Fruit fly (Drosophila melanogaster) whole organism, embryonic: ENCODE results near the gene Rrp46.
A peak's percentile ranks its signal among the peaks of the same experiment; 100 is the strongest.

Experiments
- CG10147 ChIP-seq: fragments of 200-800 bp; sonication (Bioruptor generic); optimal IDR thresholded peaks from 2 replicates; lab custom pipeline; 2019; ENCODE audit warnings: missing biosample characterization, mild to moderate bottlenecking, missing genetic modification characterization, moderate library complexity
- CG1024 ChIP-seq: fragments of 200-800 bp; sonication (Bioruptor generic); IDR thresholded peaks from 2 replicates; pipeline ENCODE4 v1.3.6; 2022; ENCODE audit warnings: missing biosample characterization, missing genetic modification characterization
- CG12104 ChIP-seq: fragments of 200-800 bp; sonication (Bioruptor generic); optimal IDR thresholded peaks from 3 replicates; lab custom pipeline; 2016; ENCODE audit warnings: missing biosample characterization, missing genetic modification characterization
- CG12219 ChIP-seq: fragments of 200-800 bp; sonication (Bioruptor generic); optimal IDR thresholded peaks from 3 replicates; lab custom pipeline; 2018; ENCODE audit warnings: missing biosample characterization, mild to moderate bottlenecking, missing genetic modification characterization
- CG14667 ChIP-seq: fragments of 200-800 bp; sonication (Bioruptor generic); IDR thresholded peaks from 2 replicates; pipeline ENCODE4 v1.3.6; 2022; ENCODE audit warnings: missing biosample characterization, missing genetic modification characterization
- CG1603 ChIP-seq: fragments of 200-800 bp; sonication (Bioruptor generic); optimal IDR thresholded peaks from 2 replicates; lab custom pipeline; 2019; ENCODE audit warnings: missing biosample characterization, mild to moderate bottlenecking, missing genetic modification characterization, moderate library complexity
- CG17328 ChIP-seq: fragments of 200-800 bp; sonication (Bioruptor generic); IDR thresholded peaks from 2 replicates; pipeline ENCODE4 v1.3.6; 2022; ENCODE audit warnings: missing biosample characterization, missing genetic modification characterization
- CG2202 ChIP-seq: fragments of 200-800 bp; sonication (Bioruptor generic); optimal IDR thresholded peaks from 2 replicates; lab custom pipeline; 2018; ENCODE audit warnings: missing biosample characterization, mild to moderate bottlenecking, missing genetic modification characterization
- CG32772 ChIP-seq: fragments of 200-800 bp; sonication (Bioruptor generic); IDR thresholded peaks from 2 replicates; pipeline ENCODE4 v1.3.6; 2022; ENCODE audit warnings: missing biosample characterization, missing genetic modification characterization
- CG4282 ChIP-seq: fragments of 200-800 bp; sonication (Bioruptor generic); optimal IDR thresholded peaks from 2 replicates; lab custom pipeline; 2016; ENCODE audit warnings: missing biosample characterization, missing genetic modification characterization
- CG4730 ChIP-seq: fragments of 200-800 bp; sonication (Bioruptor generic); IDR thresholded peaks from 2 replicates; pipeline ENCODE4 v1.3.6; 2022; ENCODE audit warnings: missing biosample characterization, missing genetic modification characterization
- CG6689 ChIP-seq: fragments of 200-800 bp; sonication (Bioruptor generic); IDR thresholded peaks from 2 replicates; pipeline ENCODE4 v1.3.6; 2022; ENCODE audit warnings: missing biosample characterization, missing genetic modification characterization
- CG7372 ChIP-seq: fragments of 200-800 bp; sonication (Bioruptor generic); IDR thresholded peaks from 2 replicates; pipeline ENCODE4 v1.3.6; 2022; ENCODE audit warnings: missing biosample characterization, missing genetic modification characterization
- CG9817 ChIP-seq: fragments of 200-800 bp; sonication (Bioruptor generic); optimal IDR thresholded peaks from 2 replicates; lab custom pipeline; 2018; ENCODE audit warnings: missing biosample characterization, mild to moderate bottlenecking, missing genetic modification characterization, moderate library complexity
- CoRest ChIP-seq: fragments of 200-800 bp; sonication (Bioruptor generic); optimal IDR thresholded peaks from 3 replicates; lab custom pipeline; 2018; ENCODE audit warnings: missing biosample characterization, mild to moderate bottlenecking, missing genetic modification characterization, moderate library complexity
- CrebB ChIP-seq: fragments of 200-800 bp; sonication (Bioruptor generic); optimal IDR thresholded peaks from 3 replicates; lab custom pipeline; 2018; ENCODE audit warnings: missing biosample characterization, mild to moderate bottlenecking, missing genetic modification characterization
- Dad ChIP-seq: fragments of 200-800 bp; sonication (Bioruptor generic); optimal IDR thresholded peaks from 3 replicates; lab custom pipeline; 2016; ENCODE audit warnings: missing biosample characterization, missing genetic modification characterization
- Dbx ChIP-seq: fragments of 200-800 bp; sonication (Bioruptor generic); IDR thresholded peaks from 3 replicates; pipeline ENCODE4 v1.3.6; 2022; ENCODE audit warnings: missing biosample characterization, missing genetic modification characterization
- Dek ChIP-seq: fragments of 200-800 bp; sonication (Bioruptor generic); optimal IDR thresholded peaks from 3 replicates; lab custom pipeline; 2019; ENCODE audit warnings: missing biosample characterization, mild to moderate bottlenecking, missing genetic modification characterization, moderate library complexity
- Dip3 ChIP-seq: fragments of 200-800 bp; sonication (Bioruptor generic); optimal IDR thresholded peaks from 3 replicates; lab custom pipeline; 2016; ENCODE audit warnings: missing biosample characterization, missing genetic modification characterization
- E2f1 ChIP-seq: fragments of 200-800 bp; sonication (Bioruptor generic); IDR thresholded peaks from 2 replicates; pipeline ENCODE4 v1.3.6; 2022; ENCODE audit warnings: missing biosample characterization, missing genetic modification characterization
- GATAe ChIP-seq: fragments of 200-800 bp; sonication (Bioruptor generic); conservative IDR thresholded peaks from 2 replicates; pipeline ENCODE4 v1.3.6; 2022; ENCODE audit warnings: missing biosample characterization, missing genetic modification characterization
- HLH3B ChIP-seq: fragments of 200-800 bp; sonication (Bioruptor generic); IDR thresholded peaks from 2 replicates; pipeline ENCODE4 v1.3.6; 2022; ENCODE audit warnings: missing biosample characterization, missing genetic modification characterization
- Hmx ChIP-seq: fragments of 200-800 bp; sonication (Bioruptor generic); optimal IDR thresholded peaks from 2 replicates; lab custom pipeline; 2016; ENCODE audit warnings: missing biosample characterization, missing genetic modification characterization
- Max ChIP-seq: fragments of 200-800 bp; sonication (Bioruptor generic); optimal IDR thresholded peaks from 2 replicates; lab custom pipeline; 2016; ENCODE audit warnings: missing biosample characterization, mild to moderate bottlenecking, missing genetic modification characterization
- Neu2 ChIP-seq: fragments of 200-800 bp; sonication (Bioruptor generic); optimal IDR thresholded peaks from 3 replicates; lab custom pipeline; 2016; ENCODE audit warnings: missing biosample characterization, missing genetic modification characterization, borderline replicate concordance
- Pdp1 ChIP-seq, 2 experiments: fragments of 200-800 bp; sonication (Bioruptor generic); optimal IDR thresholded peaks; 3 replicates each; lab custom pipeline; 2016; ENCODE audit warnings: missing biosample characterization in 2 of 2, missing genetic modification characterization in 2 of 2, mild to moderate bottlenecking in 1 of 2, moderate library complexity in 1 of 2
- Rx ChIP-seq: fragments of 200-800 bp; sonication (Bioruptor generic); IDR thresholded peaks from 2 replicates; pipeline ENCODE4 v1.3.6; 2022; ENCODE audit warnings: missing biosample characterization, missing genetic modification characterization
- Six4 ChIP-seq: fragments of 200-800 bp; sonication (Bioruptor generic); optimal IDR thresholded peaks from 2 replicates; lab custom pipeline; 2016; ENCODE audit warnings: missing biosample characterization, missing genetic modification characterization
- Sry-β ChIP-seq: fragments of 200-800 bp; sonication (Bioruptor generic); optimal IDR thresholded peaks from 2 replicates; lab custom pipeline; 2018; ENCODE audit warnings: missing biosample characterization, mild to moderate bottlenecking, missing genetic modification characterization, moderate library complexity
- ac ChIP-seq: fragments of 200-800 bp; sonication (Bioruptor generic); optimal IDR thresholded peaks from 3 replicates; lab custom pipeline; 2017; ENCODE audit warnings: missing biosample characterization, mild to moderate bottlenecking, missing genetic modification characterization
- aop ChIP-seq: fragments of 200-800 bp; sonication (Bioruptor generic); IDR thresholded peaks from 2 replicates; pipeline ENCODE4 v1.3.6; 2022; ENCODE audit warnings: missing biosample characterization, missing genetic modification characterization
- bab2 ChIP-seq: fragments of 200-800 bp; sonication (Bioruptor generic); optimal IDR thresholded peaks from 2 replicates; lab custom pipeline; 2016; ENCODE audit warnings: missing biosample characterization, missing genetic modification characterization
- da ChIP-seq: fragments of 200-800 bp; sonication (Bioruptor generic); optimal IDR thresholded peaks from 2 replicates; lab custom pipeline; 2016; ENCODE audit warnings: missing biosample characterization, missing genetic modification characterization
- dimm ChIP-seq: fragments of 200-800 bp; sonication (Bioruptor generic); IDR thresholded peaks from 2 replicates; pipeline ENCODE4 v1.3.6; 2022; ENCODE audit warnings: missing biosample characterization, missing genetic modification characterization
- esg ChIP-seq: fragments of 200-800 bp; sonication (Bioruptor generic); conservative IDR thresholded peaks from 2 replicates; pipeline ENCODE4 v1.3.6; 2022; ENCODE audit warnings: missing biosample characterization, missing genetic modification characterization
- fd102C ChIP-seq: fragments of 200-800 bp; sonication (Bioruptor generic); optimal IDR thresholded peaks from 2 replicates; lab custom pipeline; 2018; ENCODE audit warnings: missing biosample characterization, mild to moderate bottlenecking, missing genetic modification characterization, moderate library complexity
- gce ChIP-seq: fragments of 200-800 bp; sonication (Bioruptor generic); IDR thresholded peaks from 3 replicates; pipeline ENCODE4 v1.3.6; 2022; ENCODE audit warnings: missing biosample characterization, missing genetic modification characterization
- grn ChIP-seq: fragments of 200-800 bp; sonication (Bioruptor generic); optimal IDR thresholded peaks from 3 replicates; lab custom pipeline; 2017; ENCODE audit warnings: missing biosample characterization, missing genetic modification characterization
- gt ChIP-seq: fragments of 200-800 bp; sonication (Bioruptor generic); IDR thresholded peaks from 2 replicates; pipeline ENCODE4 v1.3.6; 2022; ENCODE audit warnings: missing biosample characterization, missing genetic modification characterization
- hb ChIP-seq: fragments of 200-800 bp; sonication (Bioruptor generic); IDR thresholded peaks from 3 replicates; pipeline ENCODE4 v1.3.6; 2022; ENCODE audit warnings: missing biosample characterization, missing genetic modification characterization; ENCODE audit not compliant: partially characterized antibody
- ind ChIP-seq: fragments of 200-800 bp; sonication (Bioruptor generic); optimal IDR thresholded peaks from 3 replicates; lab custom pipeline; 2016; ENCODE audit warnings: missing biosample characterization, missing genetic modification characterization
- jigr1 ChIP-seq: fragments of 200-800 bp; sonication (Bioruptor generic); IDR thresholded peaks from 3 replicates; pipeline ENCODE4 v1.3.6; 2022; ENCODE audit warnings: missing biosample characterization, missing genetic modification characterization
- jumu ChIP-seq: fragments of 200-800 bp; sonication (Bioruptor generic); optimal IDR thresholded peaks from 3 replicates; lab custom pipeline; 2016; ENCODE audit warnings: missing biosample characterization, missing genetic modification characterization
- kah ChIP-seq: fragments of 200-800 bp; sonication (Bioruptor generic); optimal IDR thresholded peaks from 2 replicates; lab custom pipeline; 2018; ENCODE audit warnings: missing biosample characterization, mild to moderate bottlenecking, missing genetic modification characterization
- pros ChIP-seq: fragments of 200-800 bp; sonication (Bioruptor generic); optimal IDR thresholded peaks from 3 replicates; lab custom pipeline; 2019; ENCODE audit warnings: missing biosample characterization, mild to moderate bottlenecking, missing genetic modification characterization, moderate library complexity
- seq ChIP-seq: fragments of 200-800 bp; sonication (Bioruptor generic); IDR thresholded peaks from 2 replicates; pipeline ENCODE4 v1.3.6; 2022; ENCODE audit warnings: missing biosample characterization, missing genetic modification characterization
- sim ChIP-seq: fragments of 200-800 bp; sonication (Bioruptor generic); IDR thresholded peaks from 2 replicates; pipeline ENCODE4 v1.3.6; 2022; ENCODE audit warnings: missing biosample characterization, missing genetic modification characterization
- stwl ChIP-seq: fragments of 200-800 bp; sonication (Bioruptor generic); optimal IDR thresholded peaks from 3 replicates; lab custom pipeline; 2018; ENCODE audit warnings: missing biosample characterization, mild to moderate bottlenecking, missing genetic modification characterization, moderate library complexity
- trem ChIP-seq: fragments of 200-800 bp; optimal IDR thresholded peaks from 3 replicates; lab custom pipeline; 2019; ENCODE audit warnings: missing biosample characterization, mild to moderate bottlenecking, missing genetic modification characterization, moderate library complexity
- twi ChIP-seq: fragments of 200-800 bp; optimal IDR thresholded peaks from 2 replicates; lab custom pipeline; 2019; ENCODE audit warnings: missing biosample characterization, mild to moderate bottlenecking, missing genetic modification characterization, moderate library complexity
- z ChIP-seq: fragments of 200-800 bp; sonication (Bioruptor generic); IDR thresholded peaks from 3 replicates; pipeline ENCODE4 v1.3.6; 2022; ENCODE audit warnings: missing biosample characterization, missing genetic modification characterization

The Rrp46 gene

DNA sequence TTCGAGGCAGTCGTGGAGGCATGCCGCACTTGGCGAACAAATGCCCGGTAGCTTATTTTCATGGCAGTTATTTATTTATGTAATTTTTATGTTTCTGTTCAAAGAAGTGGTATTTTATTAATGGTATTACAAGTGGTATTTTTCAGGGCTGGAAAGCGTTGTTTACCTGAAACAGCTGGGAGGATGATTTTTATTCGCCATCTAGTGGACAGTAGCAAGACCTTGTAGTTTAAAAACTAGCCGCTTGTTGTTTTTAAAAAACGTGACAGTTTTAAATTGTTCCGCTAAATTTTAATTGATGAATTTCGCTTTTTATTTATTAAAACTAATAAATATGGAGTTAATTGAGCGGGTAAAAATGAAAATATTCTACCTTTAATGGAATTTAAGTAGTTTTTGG lies 2.8 kb downstream of the Rrp46 start, which contains the start of gene CG6345 (continued):
- TF ChIP-seq CG1024 (peak; percentile 66), CrebB (tag; lab: Kevin White, UChicago) (peak; percentile 75), dimm (GFP tag; lab: Robert Waterston, UW) (no peak), E2f1 (GFP tag; lab: Robert Waterston, UW) (peak; percentile 67), Max (GFP tag; lab: Kevin White, UChicago) (peak; percentile 85), seq (GFP tag; lab: Robert Waterston, UW) (peak; percentile 44), CG12219 (GFP tag; lab: Kevin White, UChicago) (peak; percentile 84), kah (GFP tag; lab: Kevin White, UChicago) (peak; percentile 85), sim (GFP tag; lab: Robert Waterston, UW) (0 out of 2 replicates have a peak, but pooled peaks have one; percentile 52), CG32772 (GFP tag; lab: Robert Waterston, UW) (peak; percentile 75), CG1603 (peak; percentile 86), stwl (tag; lab: Kevin White, UChicago) (peak; percentile 81), ind (GFP tag; lab: Kevin White, UChicago) (peak; percentile 83), CG10147 (peak; percentile 78), gce (GFP tag; lab: Robert Waterston, UW) (peak; percentile 77; the same call in 2 of the 3 replicates), fd102C (GFP tag; lab: Kevin White, UChicago) (peak; percentile 79), CG2202 (tag; lab: Kevin White, UChicago) (peak; percentile 73), bab2 (GFP tag; lab: Kevin White, UChicago) (peak; percentile 70), CG12104 (peak; percentile 82), Six4 (GFP tag; lab: Kevin White, UChicago) (peak; percentile 78), Neu2 (peak; percentile 10), CG7372 (GFP tag; lab: Robert Waterston, UW) (peak; percentile 74), CG6689 (GFP tag; lab: Robert Waterston, UW) (peak; percentile 65), pros (GFP tag; lab: Kevin White, UChicago) (no peak), Rx (peak; percentile 63), CG17328 (peak; percentile 78), Sry-β (peak; percentile 62), aop (GFP tag; lab: Robert Waterston, UW) (0 out of 2 replicates have a peak, but pooled peaks have one; percentile 36), CG14667 (peak; percentile 49; the same call in 1 of the 2 replicates), GATAe (GFP tag; lab: Robert Waterston, UW) (peak; percentile 56; the same call in 1 of the 2 replicates), gt (no peak), hb (no peak), da (peak; percentile 56), Dek (tag; lab: Kevin White, UChicago) (peak; percentile 68), z (GFP tag; lab: Robert Waterston, UW) (no peak), esg (GFP tag; lab: Robert Waterston, UW) (peak; percentile 39; the same call in 1 of the 2 replicates), ac (peak; percentile 76), grn (no peak), jigr1 (no peak), Dad (GFP tag; lab: Kevin White, UChicago) (peak; percentile 72), CG4730 (GFP tag; lab: Robert Waterston, UW) (peak; percentile 69), Hmx (GFP tag; lab: Kevin White, UChicago) (peak; percentile 14), CoRest (tag; lab: Kevin White, UChicago) (peak; percentile 76), Dbx (GFP tag; lab: Robert Waterston, UW) (peak; percentile 88), Pdp1 (GFP tag; optimal IDR thresholded peaks at IDR 0.05; lab: Kevin White, UChicago) (peak; percentile 80 to 96), jumu (GFP tag; lab: Kevin White, UChicago) (peak; percentile 66), CG4282 (GFP tag; lab: Kevin White, UChicago) (peak; percentile 67), CG9817 (tag; lab: Kevin White, UChicago) (peak; percentile 65), Dip3 (GFP tag; lab: Kevin White, UChicago) (peak; percentile 56), twi (tag; lab: Kevin White, UChicago) (peak; percentile 55), HLH3B (peak; percentile 78), trem (tag; lab: Kevin White, UChicago) (peak; percentile 77)
